Worm (Caenorhabditis elegans) whole organism, L1 larva: ENCODE measurements around the gene semo-1.

Experiments used
- ama-1 ChIP-seq: fragments of 150-350 bp; optimal IDR thresholded peaks from 2 replicates; lab custom pipeline; 2014
- ceh-8 ChIP-seq: fragments of 200-800 bp; sonication (Bioruptor generic); optimal IDR thresholded peaks from 2 replicates; lab custom pipeline; 2018; ENCODE audit warnings: mild to moderate bottlenecking, missing genetic modification characterization, moderate library complexity, missing compliant biosample characterization
- fkh-10 ChIP-seq: sonication (generic microtip); optimal IDR thresholded peaks from 2 replicates; lab custom pipeline; 2017; ENCODE audit warnings: missing biosample characterization, missing genetic modification reagents, missing genetic modification characterization
- fkh-8 ChIP-seq: sonication (generic microtip); optimal IDR thresholded peaks from 2 replicates; lab custom pipeline; 2016; ENCODE audit warnings: mild to moderate bottlenecking, missing genetic modification characterization, missing compliant biosample characterization
- lin-13 ChIP-seq: fragments of 150-350 bp; optimal IDR thresholded peaks from 2 replicates; lab custom pipeline; 2014; ENCODE audit warnings: missing biosample characterization, missing genetic modification reagents, missing genetic modification characterization
- lin-15B ChIP-seq: fragments of 150-350 bp; sonication (generic microtip); optimal IDR thresholded peaks from 3 replicates; lab custom pipeline; 2014; ENCODE audit warnings: missing biosample characterization, missing genetic modification characterization
- lin-35 ChIP-seq, 2 experiments: fragments of 150-350 bp; optimal IDR thresholded peaks; 2 replicates each; lab custom pipeline; 2014; ENCODE audit warnings: missing biosample characterization in 2 of 2, missing genetic modification characterization in 2 of 2, missing genetic modification reagents in 2 of 2
- mep-1 ChIP-seq: fragments of 150-350 bp; optimal IDR thresholded peaks from 2 replicates; lab custom pipeline; 2014; ENCODE audit warnings: missing biosample characterization, missing genetic modification characterization
- nhr-77 ChIP-seq: fragments of 150-350 bp; optimal IDR thresholded peaks from 2 replicates; lab custom pipeline; 2014; ENCODE audit warnings: missing biosample characterization, missing genetic modification characterization
- sup-37 ChIP-seq: fragments of 200-800 bp; sonication (Bioruptor generic); optimal IDR thresholded peaks from 2 replicates; lab custom pipeline; 2018; ENCODE audit warnings: mild to moderate bottlenecking, missing genetic modification characterization, missing compliant biosample characterization
- swsn-7 ChIP-seq: sonication (generic microtip); optimal IDR thresholded peaks from 2 replicates; lab custom pipeline; 2016; ENCODE audit warnings: missing genetic modification characterization, missing compliant biosample characterization
- unc-30 ChIP-seq: sonication (generic microtip); optimal IDR thresholded peaks from 2 replicates; lab custom pipeline; 2017; ENCODE audit warnings: missing biosample characterization, missing genetic modification characterization
- unc-98 ChIP-seq: fragments of 200-800 bp; sonication (Bioruptor generic); IDR thresholded peaks from 2 replicates; pipeline ENCODE4 v1.3.6; 2022; ENCODE audit warnings: missing genetic modification characterization, missing compliant biosample characterization
- xbp-1 ChIP-seq: sonication (generic microtip); optimal IDR thresholded peaks from 2 replicates; lab custom pipeline; 2016; ENCODE audit warnings: missing genetic modification characterization, missing compliant biosample characterization

DNA sequence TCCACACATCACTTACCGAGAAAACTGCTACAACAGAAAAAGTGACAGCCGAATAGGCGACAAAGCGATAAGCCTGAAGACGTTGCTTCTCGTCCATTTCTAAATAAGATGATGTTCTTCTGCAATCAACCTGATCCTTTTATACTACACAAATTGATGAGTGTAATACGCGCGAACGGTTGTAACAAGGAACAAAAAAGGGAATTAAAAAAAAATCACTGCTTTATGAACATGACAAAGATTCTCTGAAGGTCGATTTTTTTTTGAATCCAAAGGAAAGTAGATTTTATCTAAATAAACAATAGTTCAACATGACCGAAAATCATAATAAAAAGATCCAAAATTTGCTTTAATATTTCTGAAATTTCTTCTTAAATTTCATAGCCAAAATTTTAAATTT is 48.3 kb downstream of the semo-1 start, which contains the start of gene col-133:
- no peak for TF ChIP-seq sup-37 (GFP tag; lab: Kevin White, UChicago)
- no peak for TF ChIP-seq nhr-77
- no peak for TF ChIP-seq unc-30 (tag; lab: Kevin White, UChicago)
- no peak for TF ChIP-seq lin-13
- no peak for TF ChIP-seq fkh-8 (tag; lab: Kevin White, UChicago)
- no peak for TF ChIP-seq swsn-7 (tag; lab: Kevin White, UChicago)
- no peak for TF ChIP-seq mep-1 (tag; lab: Kevin White, UChicago)
- no peak for TF ChIP-seq unc-98 (GFP tag; lab: Robert Waterston, UW)
- TF ChIP-seq ceh-8 (GFP tag; lab: Kevin White, UChicago) = no peak
- TF ChIP-seq fkh-10 = no peak
- TF ChIP-seq ama-1 (lab: Kevin White, UChicago) = no peak
- TF ChIP-seq xbp-1 (tag; lab: Kevin White, UChicago) = no peak
- no peak for TF ChIP-seq lin-35 (GFP tag; optimal IDR thresholded peaks at IDR 0.05; lab: Kevin White, UChicago)
- TF ChIP-seq lin-15B (tag; lab: Kevin White, UChicago) = no peak
